Worm (Caenorhabditis elegans) whole organism, L3 larva: ENCODE results near the gene nasp-2.

Experiments
- R02D3.7 ChIP-seq: fragments of 150-350 bp; optimal IDR thresholded peaks from 2 replicates; lab custom pipeline; 2014; ENCODE audit warnings: missing biosample characterization, missing genetic modification characterization
- aly-2 ChIP-seq: fragments of 150-350 bp; optimal IDR thresholded peaks from 2 replicates; lab custom pipeline; 2014; ENCODE audit warnings: missing biosample characterization, missing genetic modification characterization
- ama-1 ChIP-seq: fragments of 150-350 bp; optimal IDR thresholded peaks from 2 replicates; lab custom pipeline; 2018
- fkh-10 ChIP-seq: sonication (generic microtip); optimal IDR thresholded peaks from 2 replicates; lab custom pipeline; 2017; ENCODE audit warnings: missing biosample characterization, missing genetic modification reagents, missing genetic modification characterization
- hmg-11 ChIP-seq: sonication (generic microtip); optimal IDR thresholded peaks from 2 replicates; lab custom pipeline; 2016; ENCODE audit warnings: missing genetic modification characterization, missing compliant biosample characterization
- mdl-1 ChIP-seq: fragments of 150-350 bp; optimal IDR thresholded peaks from 2 replicates; lab custom pipeline; 2014; ENCODE audit warnings: missing biosample characterization, missing genetic modification characterization
- nhr-67 ChIP-seq: fragments of 150-350 bp; optimal IDR thresholded peaks from 2 replicates; lab custom pipeline; 2014; ENCODE audit warnings: missing biosample characterization, missing genetic modification characterization
- pha-4 ChIP-seq: fragments of 150-350 bp; optimal IDR thresholded peaks from 2 replicates; lab custom pipeline; 2014; ENCODE audit warnings: missing biosample characterization, missing genetic modification reagents, missing genetic modification characterization
- skn-1 ChIP-seq: fragments of 150-350 bp; optimal IDR thresholded peaks from 2 replicates; lab custom pipeline; 2014; ENCODE audit warnings: missing biosample characterization, missing genetic modification characterization
- zag-1 ChIP-seq: fragments of 150-350 bp; optimal IDR thresholded peaks from 2 replicates; lab custom pipeline; 2014; ENCODE audit warnings: missing biosample characterization, missing genetic modification characterization
- ztf-11 ChIP-seq: fragments of 150-350 bp; optimal IDR thresholded peaks from 2 replicates; lab custom pipeline; 2014; ENCODE audit warnings: missing biosample characterization, missing genetic modification characterization

ce11 chrV:13300492-13300891 is 11.6 kb downstream of the nasp-2 start:
- TF ChIP-seq skn-1 (no peak), pha-4 (tag; lab: Kevin White, UChicago) (no peak), fkh-10 (GFP tag; lab: Kevin White, UChicago) (no peak), ztf-11 (tag; lab: Kevin White, UChicago) (no peak), mdl-1 (tag; lab: Kevin White, UChicago) (no peak), ama-1 (lab: Kevin White, UChicago) (no peak), nhr-67 (tag; lab: Kevin White, UChicago) (no peak), R02D3.7 (tag; lab: Kevin White, UChicago) (no peak), hmg-11 (tag; lab: Kevin White, UChicago) (no peak), aly-2 (tag; lab: Kevin White, UChicago) (no peak), zag-1 (no peak)
